Fruit fly (Drosophila melanogaster): ENCODE measurements around the gene CG14314.

Gene CG14314

DNA sequence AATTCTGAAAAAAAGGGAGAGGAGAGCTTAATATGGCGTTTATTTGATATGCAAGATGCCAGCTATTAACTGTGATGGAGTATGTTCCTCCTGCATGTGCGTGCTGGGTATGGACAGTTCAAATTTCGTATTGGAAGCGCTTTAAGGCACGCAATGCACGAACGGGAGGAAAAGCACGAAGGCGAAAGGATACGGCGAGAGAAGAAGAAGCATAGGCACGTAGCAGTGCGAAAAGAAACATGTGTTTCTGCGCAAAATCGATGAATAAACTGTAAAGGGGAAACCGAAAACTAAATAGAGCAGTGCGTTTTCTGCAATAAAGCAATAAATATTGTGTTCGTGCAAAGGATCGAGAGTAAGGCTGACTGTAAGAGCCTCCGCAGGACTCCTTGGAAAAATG lies at the start of gene CG14314:
Gene CG14314, plus strand, starts transcription at position 243 of the 400 bp plus-strand sequence.
- no peak for TF ChIP-seq tj (GFP tag; optimal IDR thresholded peaks at IDR 0.05)

DNA sequence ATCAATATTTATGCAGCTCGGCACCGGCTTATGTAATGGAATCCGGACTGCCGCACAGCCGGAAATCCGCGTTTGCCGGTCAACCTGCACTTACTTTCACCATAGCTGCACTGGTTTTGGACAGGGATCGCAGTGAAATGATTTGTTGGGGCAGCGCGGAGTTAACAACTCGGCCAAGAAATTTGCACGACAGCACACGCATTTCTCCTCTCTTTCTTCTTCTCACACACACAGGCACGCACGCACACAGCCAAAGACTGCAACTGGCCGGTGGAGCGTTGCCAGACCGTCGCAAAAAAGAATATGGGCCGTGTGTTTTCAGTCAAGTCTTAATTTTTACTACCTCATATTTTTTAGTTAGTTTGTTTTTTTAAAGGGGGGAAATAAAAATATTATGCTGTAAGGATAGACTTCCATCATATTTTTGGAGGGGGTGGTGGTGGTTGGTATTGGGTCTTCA lies 49.7 kb upstream of the CG14314 start:
- peak; percentile 25 for TF ChIP-seq tj (GFP tag; optimal IDR thresholded peaks at IDR 0.05)
- peak; percentile 43 for TF ChIP-seq Mnt (GFP tag; optimal IDR thresholded peaks at IDR 0.05)
- TF ChIP-seq Crg-1 (GFP tag; optimal IDR thresholded peaks at IDR 0.05): no peak
- TF ChIP-seq CG33017 (tag; optimal IDR thresholded peaks at IDR 0.05): peak; percentile 11
- no peak for TF ChIP-seq Hr96 (GFP tag; optimal IDR thresholded peaks at IDR 0.05)

DNA sequence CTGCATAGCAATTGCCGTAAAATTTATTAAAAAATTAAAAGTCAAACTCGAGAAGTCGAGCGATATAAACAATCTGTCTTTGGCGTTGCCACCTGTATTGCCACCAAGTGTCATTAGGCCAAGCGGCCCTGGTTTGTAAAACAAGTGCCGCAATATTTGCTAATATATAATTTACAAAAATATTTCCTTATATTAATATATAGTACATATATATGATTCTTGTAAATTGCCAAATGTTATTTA lies 48.8 kb upstream of the CG14314 start, which contains the start of the genes CG7215 and Prx5:
Gene CG7215, minus strand, starts transcription at position 101 of the 243 bp plus-strand sequence.
Gene Prx5, minus strand, starts transcription at position 101 of the 243 bp plus-strand sequence.
- TF ChIP-seq CG7101 (tag; optimal IDR thresholded peaks at IDR 0.05) (no peak), tj (GFP tag; optimal IDR thresholded peaks at IDR 0.05) (no peak), Mnt (GFP tag; optimal IDR thresholded peaks at IDR 0.05) (no peak), bab1 (GFP tag; optimal IDR thresholded peaks at IDR 0.05) (no peak), Crg-1 (GFP tag; optimal IDR thresholded peaks at IDR 0.05) (no peak), Clk (GFP tag; optimal IDR thresholded peaks at IDR 0.05) (no peak), kay (GFP tag; ENCODE audit: borderline replicate concordance) (no peak), CG11617 (GFP tag; optimal IDR thresholded peaks at IDR 0.05) (no peak)

DNA sequence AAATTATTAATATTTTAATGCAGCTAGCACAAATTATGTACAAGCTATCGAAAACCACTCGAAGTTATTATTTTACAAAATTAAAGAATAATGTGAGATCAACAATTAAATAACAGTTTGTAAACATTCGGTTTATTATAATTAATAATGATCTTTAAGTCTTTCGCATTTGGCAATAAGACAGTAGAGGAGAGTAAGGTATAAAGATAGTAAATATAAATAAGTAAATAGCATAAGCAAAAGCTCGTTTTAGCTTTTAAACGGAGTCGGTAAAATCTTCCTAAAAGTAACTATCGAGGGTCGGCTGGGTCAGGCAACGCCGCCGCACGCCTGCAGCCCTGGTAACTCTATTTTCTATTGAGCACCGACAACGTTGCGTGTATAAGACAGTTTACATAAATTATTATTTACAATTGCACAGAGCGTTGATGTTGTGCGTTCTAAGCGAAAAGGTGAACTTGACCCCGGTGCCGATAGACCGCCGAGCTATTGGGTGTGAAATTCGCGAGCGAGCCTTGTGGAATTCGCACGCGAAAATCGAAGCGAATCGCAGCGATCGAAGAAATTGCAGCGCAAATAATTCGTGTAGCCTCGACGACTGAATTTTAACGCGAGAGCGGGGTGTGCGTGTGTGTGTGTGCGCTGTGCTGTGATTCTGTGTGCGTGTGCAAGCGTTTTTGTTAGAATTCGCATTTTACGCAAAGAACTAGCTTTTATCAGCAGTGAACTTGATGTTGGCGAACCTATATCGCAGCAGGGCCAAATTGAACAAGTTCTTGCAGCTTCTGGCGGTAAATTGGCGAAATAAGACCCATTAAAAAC lies 48.3 kb upstream of the CG14314 start, which contains the start of gene wrd:
Gene wrd, plus strand, starts transcription at position 342 of the 822 bp plus-strand sequence.
- no peak for TF ChIP-seq CG7101 (tag; optimal IDR thresholded peaks at IDR 0.05)
- peak; percentile 29 for TF ChIP-seq bab1 (GFP tag; optimal IDR thresholded peaks at IDR 0.05)
- no peak for TF ChIP-seq Crg-1 (GFP tag; optimal IDR thresholded peaks at IDR 0.05)
- peak; percentile 41 for TF ChIP-seq tj (GFP tag; optimal IDR thresholded peaks at IDR 0.05)
- TF ChIP-seq CG11617 (GFP tag; optimal IDR thresholded peaks at IDR 0.05): no peak
- peak; percentile 14 for TF ChIP-seq CG12768 (GFP tag; optimal IDR thresholded peaks at IDR 0.05)
- TF ChIP-seq CG33017 (tag; optimal IDR thresholded peaks at IDR 0.05): no peak
- no peak for TF ChIP-seq pad (GFP tag; optimal IDR thresholded peaks at IDR 0.05)
- peak; percentile 61 for TF ChIP-seq toe (GFP tag; optimal IDR thresholded peaks at IDR 0.05)
- TF ChIP-seq cic (GFP tag; optimal IDR thresholded peaks at IDR 0.05): peak; percentile 54
- peak; percentile 27 for TF ChIP-seq CG1620 (GFP tag; optimal IDR thresholded peaks at IDR 0.05)
- TF ChIP-seq CG14711 (tag; optimal IDR thresholded peaks at IDR 0.05): no peak
- TF ChIP-seq kay (GFP tag; ENCODE audit: borderline replicate concordance): no peak
- TF ChIP-seq Mnt (GFP tag; optimal IDR thresholded peaks at IDR 0.05): peak; percentile 54
- TF ChIP-seq cnc (optimal IDR thresholded peaks at IDR 0.05): no peak
- no peak for TF ChIP-seq Clk (GFP tag; optimal IDR thresholded peaks at IDR 0.05)
- TF ChIP-seq CG7045 (GFP tag; optimal IDR thresholded peaks at IDR 0.05): no peak
- TF ChIP-seq Hr96 (GFP tag; optimal IDR thresholded peaks at IDR 0.05): peak; percentile 29
- peak; percentile 46 for TF ChIP-seq CG5204 (GFP tag; optimal IDR thresholded peaks at IDR 0.05)
- TF ChIP-seq ovo (GFP tag; optimal IDR thresholded peaks at IDR 0.05): peak; percentile 26

DNA sequence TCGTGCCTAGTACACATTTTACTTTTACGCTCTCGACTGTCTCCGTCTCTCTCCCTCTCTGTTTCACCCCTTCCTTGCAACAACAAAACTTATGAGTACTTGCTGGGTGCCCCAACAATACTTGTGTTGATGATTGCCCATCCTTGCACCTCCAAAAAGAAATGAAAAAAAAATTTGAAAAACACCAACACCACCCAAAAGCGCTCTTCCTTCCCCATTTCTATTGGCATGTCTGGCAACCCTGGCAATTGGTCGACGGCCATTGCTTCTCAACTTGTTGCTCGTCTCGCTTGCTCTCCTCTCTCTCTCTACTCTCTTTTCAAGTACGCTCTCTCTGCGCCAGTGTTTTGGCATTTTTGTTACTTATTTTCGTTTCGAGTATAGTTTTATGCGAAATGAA lies 47.5 kb upstream of the CG14314 start:
- no peak for TF ChIP-seq CG1620 (GFP tag; optimal IDR thresholded peaks at IDR 0.05)
- TF ChIP-seq CG5204 (GFP tag; optimal IDR thresholded peaks at IDR 0.05): no peak
- no peak for TF ChIP-seq Mnt (GFP tag; optimal IDR thresholded peaks at IDR 0.05)
- TF ChIP-seq pad (GFP tag; optimal IDR thresholded peaks at IDR 0.05): peak; percentile 17
- peak; percentile 66 for TF ChIP-seq Clk (GFP tag; optimal IDR thresholded peaks at IDR 0.05)
- peak; percentile 73 for TF ChIP-seq CG7101 (tag; optimal IDR thresholded peaks at IDR 0.05)
- TF ChIP-seq bab1 (GFP tag; optimal IDR thresholded peaks at IDR 0.05): peak; percentile 37
- no peak for TF ChIP-seq Hr96 (GFP tag; optimal IDR thresholded peaks at IDR 0.05)
- no peak for TF ChIP-seq tj (GFP tag; optimal IDR thresholded peaks at IDR 0.05)
- no peak for TF ChIP-seq ovo (GFP tag; optimal IDR thresholded peaks at IDR 0.05)
- peak; percentile 13 for TF ChIP-seq CG11617 (GFP tag; optimal IDR thresholded peaks at IDR 0.05)
- peak; percentile 89 for TF ChIP-seq CG14711 (tag; optimal IDR thresholded peaks at IDR 0.05)
- TF ChIP-seq CG7045 (GFP tag; optimal IDR thresholded peaks at IDR 0.05): peak; percentile 65
- TF ChIP-seq CG12768 (GFP tag; optimal IDR thresholded peaks at IDR 0.05): peak; percentile 82
- TF ChIP-seq kay (GFP tag; ENCODE audit: borderline replicate concordance): no peak
- TF ChIP-seq cic (GFP tag; optimal IDR thresholded peaks at IDR 0.05): peak; percentile 22
- TF ChIP-seq CG33017 (tag; optimal IDR thresholded peaks at IDR 0.05): peak; percentile 25
- TF ChIP-seq cnc (optimal IDR thresholded peaks at IDR 0.05): no peak
- TF ChIP-seq toe (GFP tag; optimal IDR thresholded peaks at IDR 0.05): peak; percentile 37
- no peak for TF ChIP-seq Crg-1 (GFP tag; optimal IDR thresholded peaks at IDR 0.05)

DNA sequence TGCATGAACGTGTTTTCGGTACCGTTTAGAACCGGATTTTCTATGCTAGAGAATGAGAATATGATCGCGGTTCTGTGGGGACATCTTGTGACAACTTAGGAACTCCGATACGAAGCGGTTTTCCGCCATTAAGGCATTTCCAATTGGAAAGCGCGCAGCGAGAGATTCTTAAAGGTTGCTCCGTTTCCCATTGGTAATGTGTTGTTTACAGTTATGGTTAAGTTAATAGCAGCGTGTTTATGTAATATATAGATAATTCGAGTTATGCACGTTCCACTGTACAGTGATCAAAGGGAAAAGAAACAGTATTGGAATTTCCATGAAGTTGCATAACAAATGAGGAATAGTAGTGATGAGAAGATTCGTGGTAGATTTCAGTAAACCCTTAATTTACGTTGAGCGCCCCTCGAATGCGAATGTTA lies 47.0 kb upstream of the CG14314 start:
- no peak for TF ChIP-seq CG1620 (GFP tag; optimal IDR thresholded peaks at IDR 0.05)
- peak; percentile 42 for TF ChIP-seq CG33017 (tag; optimal IDR thresholded peaks at IDR 0.05)
- peak; percentile 47 for TF ChIP-seq ovo (GFP tag; optimal IDR thresholded peaks at IDR 0.05)
- TF ChIP-seq Hr96 (GFP tag; optimal IDR thresholded peaks at IDR 0.05): peak; percentile 6
- TF ChIP-seq CG11617 (GFP tag; optimal IDR thresholded peaks at IDR 0.05): no peak
- peak; percentile 61 for TF ChIP-seq CG12768 (GFP tag; optimal IDR thresholded peaks at IDR 0.05)
- TF ChIP-seq toe (GFP tag; optimal IDR thresholded peaks at IDR 0.05): no peak
- peak; percentile 47 for TF ChIP-seq cic (GFP tag; optimal IDR thresholded peaks at IDR 0.05)
- peak; percentile 54 for TF ChIP-seq CG7045 (GFP tag; optimal IDR thresholded peaks at IDR 0.05)

All from whole organism, adult.